Fruit fly (Drosophila melanogaster): ENCODE data around the gene Ir75d.

Ir75d gene

dm6 chr3L:18865447-18866367, 45.3 kb downstream of the Ir75d start, which contains the start of gene CG14074:
Gene CG14074 (plus strand): TSS chr3L:18866225.
- TF ChIP-seq D1 (tag; optimal IDR thresholded peaks at IDR 0.05) (no peak), CG14655 (GFP tag; optimal IDR thresholded peaks at IDR 0.05) (no peak), CG10348 (GFP tag; IDR thresholded peaks at IDR 0.05) (no peak), CG15710 (tag; optimal IDR thresholded peaks at IDR 0.05) (no peak), gl (tag; optimal IDR thresholded peaks at IDR 0.05) (no peak), Snoo (tag; optimal IDR thresholded peaks at IDR 0.05) (no peak), CG9948 (tag; optimal IDR thresholded peaks at IDR 0.05) (no peak), CG13204 (GFP tag; optimal IDR thresholded peaks at IDR 0.05) (no peak), CG8301 (tag; optimal IDR thresholded peaks at IDR 0.05) (no peak), CG12605 (GFP tag; IDR thresholded peaks at IDR 0.05) (no peak), CG17806 (tag; optimal IDR thresholded peaks at IDR 0.05) (no peak), rn (GFP tag; IDR thresholded peaks at IDR 0.05) (no peak)

- no peak for TF ChIP-seq EcR (GFP tag; optimal IDR thresholded peaks at IDR 0.05)
- TF ChIP-seq D1 (tag; optimal IDR thresholded peaks at IDR 0.05) = no peak
- TF ChIP-seq Ets98B (GFP tag; IDR thresholded peaks at IDR 0.05) = no peak
- no peak for TF ChIP-seq CG4496 (GFP tag; IDR thresholded peaks at IDR 0.05)
- TF ChIP-seq CG12605 (GFP tag; IDR thresholded peaks at IDR 0.05) = no peak
- TF ChIP-seq CG10348 (GFP tag; IDR thresholded peaks at IDR 0.05) = no peak
- TF ChIP-seq CG17806 (tag; optimal IDR thresholded peaks at IDR 0.05) = no peak
- no peak for TF ChIP-seq CG9948 (tag; optimal IDR thresholded peaks at IDR 0.05)
- TF ChIP-seq CG15710 (tag; optimal IDR thresholded peaks at IDR 0.05) = no peak
- no peak for TF ChIP-seq gl (tag; optimal IDR thresholded peaks at IDR 0.05)
- TF ChIP-seq CG8301 (tag; optimal IDR thresholded peaks at IDR 0.05) = no peak
- TF ChIP-seq CG32121 (GFP tag; IDR thresholded peaks at IDR 0.05) = no peak
- no peak for TF ChIP-seq fd96Ca (GFP tag; IDR thresholded peaks at IDR 0.05)
- TF ChIP-seq Pif1A (GFP tag; optimal IDR thresholded peaks at IDR 0.05) = no peak
- no peak for TF ChIP-seq Snoo (tag; optimal IDR thresholded peaks at IDR 0.05)
- no peak for TF ChIP-seq CG8159 (tag; optimal IDR thresholded peaks at IDR 0.05)
- TF ChIP-seq CG14655 (GFP tag; optimal IDR thresholded peaks at IDR 0.05) = no peak
- no peak for TF ChIP-seq rn (GFP tag; IDR thresholded peaks at IDR 0.05)
These were observed 47.7 kb downstream of the Ir75d start, which contains the start of gene CG6865 for dm6 chr3L:18863327-18863726. Gene CG6865 (plus strand): TSS chr3L:18863647.

DNA sequence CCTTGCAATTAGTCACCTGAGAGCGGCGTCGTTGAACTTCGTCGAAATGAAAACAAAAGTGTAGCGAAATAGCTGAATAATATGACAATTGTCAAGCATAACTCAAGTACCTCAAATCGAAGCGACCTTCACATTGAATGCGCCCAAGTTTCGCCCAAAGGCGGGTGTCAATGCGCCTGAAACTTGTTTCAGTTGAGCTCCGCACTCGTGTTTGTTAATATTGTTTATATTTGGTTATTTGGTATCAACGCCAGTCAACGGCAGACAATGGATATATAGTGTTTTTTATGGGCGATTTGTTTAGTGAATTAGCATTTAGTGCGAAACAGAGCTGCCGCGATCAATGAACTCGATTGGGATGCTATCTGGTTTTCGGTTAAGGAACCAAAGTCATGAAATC, 49.1 kb downstream of the Ir75d start:
- TF ChIP-seq CG14655 (GFP tag; optimal IDR thresholded peaks at IDR 0.05) (no peak), CG12605 (GFP tag; IDR thresholded peaks at IDR 0.05) (no peak), Snoo (tag; optimal IDR thresholded peaks at IDR 0.05) (no peak), Pif1A (GFP tag; optimal IDR thresholded peaks at IDR 0.05) (no peak)

DNA sequence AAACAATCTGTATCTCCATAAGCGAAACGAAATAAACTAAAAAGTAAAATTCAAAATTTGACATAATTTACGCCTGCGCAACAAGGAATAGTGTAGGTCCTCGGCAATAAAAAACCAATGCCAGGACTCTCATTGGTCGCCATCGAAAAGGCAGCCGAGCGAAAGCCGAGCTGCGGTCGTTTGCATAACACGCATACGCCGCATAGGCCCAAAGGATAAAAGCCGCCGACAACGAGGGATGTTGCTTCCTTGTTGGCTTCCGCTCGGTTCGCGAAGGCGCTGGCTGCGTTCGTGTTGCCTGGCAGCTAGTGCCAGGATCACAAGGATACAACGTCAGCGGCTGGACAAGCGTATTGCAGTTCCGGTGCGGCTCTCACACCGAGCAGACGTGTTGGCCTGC, 50.5 kb downstream of the Ir75d start:
- no peak for TF ChIP-seq CG13204 (GFP tag; optimal IDR thresholded peaks at IDR 0.05)
- no peak for TF ChIP-seq rn (GFP tag; IDR thresholded peaks at IDR 0.05)
- no peak for TF ChIP-seq Snoo (tag; optimal IDR thresholded peaks at IDR 0.05)
- TF ChIP-seq gl (tag; optimal IDR thresholded peaks at IDR 0.05) = no peak
- no peak for TF ChIP-seq CG10348 (GFP tag; IDR thresholded peaks at IDR 0.05)
- TF ChIP-seq CG34367 (tag; optimal IDR thresholded peaks at IDR 0.05) = no peak
- no peak for TF ChIP-seq CG8301 (tag; optimal IDR thresholded peaks at IDR 0.05)
- TF ChIP-seq CG9948 (tag; optimal IDR thresholded peaks at IDR 0.05) = no peak
- TF ChIP-seq CG15710 (tag; optimal IDR thresholded peaks at IDR 0.05) = no peak
- TF ChIP-seq fd96Ca (GFP tag; IDR thresholded peaks at IDR 0.05) = no peak
- no peak for TF ChIP-seq CG8159 (tag; optimal IDR thresholded peaks at IDR 0.05)
